Worm (Caenorhabditis elegans) whole organism, L2 larva: ENCODE results near the gene Y45F10C.6.

Experiments
- C34F6.9 ChIP-seq: fragments of 150-350 bp; optimal IDR thresholded peaks from 2 replicates; lab custom pipeline; 2014; ENCODE audit warnings: missing biosample characterization, missing genetic modification characterization
- F13H6.1 ChIP-seq: sonication (generic microtip); optimal IDR thresholded peaks from 2 replicates; lab custom pipeline; 2016; ENCODE audit warnings: missing genetic modification characterization, missing compliant biosample characterization
- Y55F3AM.14 ChIP-seq: fragments of 200-800 bp; sonication (Bioruptor generic); optimal IDR thresholded peaks from 2 replicates; lab custom pipeline; 2018; ENCODE audit warnings: mild to moderate bottlenecking, missing genetic modification characterization, missing compliant biosample characterization
- aly-2 ChIP-seq: fragments of 150-350 bp; optimal IDR thresholded peaks from 2 replicates; lab custom pipeline; 2014; ENCODE audit warnings: missing biosample characterization, missing genetic modification characterization
- ama-1 ChIP-seq: fragments of 150-350 bp; optimal IDR thresholded peaks from 2 replicates; lab custom pipeline; 2018; ENCODE audit warnings: inconsistent platforms
- blmp-1 ChIP-seq: sonication (generic microtip); optimal IDR thresholded peaks from 2 replicates; lab custom pipeline; 2017; ENCODE audit warnings: missing genetic modification characterization, mild to moderate bottlenecking, missing compliant biosample characterization, antibody characterized with exemption, moderate library complexity; ENCODE audit not compliant: insufficient read depth
- ceh-16 ChIP-seq: fragments of 150-350 bp; optimal IDR thresholded peaks from 2 replicates; lab custom pipeline; 2014; ENCODE audit warnings: missing biosample characterization, missing genetic modification characterization
- crh-2 ChIP-seq: sonication (generic microtip); optimal IDR thresholded peaks from 2 replicates; lab custom pipeline; 2017; ENCODE audit warnings: missing biosample characterization, missing genetic modification characterization
- dmd-4 ChIP-seq: sonication (generic microtip); optimal IDR thresholded peaks from 2 replicates; lab custom pipeline; 2017; ENCODE audit warnings: missing biosample characterization, missing genetic modification characterization
- egl-27 ChIP-seq: sonication (generic microtip); optimal IDR thresholded peaks from 3 replicates; lab custom pipeline; 2017; ENCODE audit warnings: missing biosample characterization, missing genetic modification reagents, missing genetic modification characterization
- elt-3 ChIP-seq: sonication (generic microtip); optimal IDR thresholded peaks from 2 replicates; lab custom pipeline; 2017; ENCODE audit warnings: missing biosample characterization, missing genetic modification characterization
- fos-1 ChIP-seq: fragments of 150-350 bp; optimal IDR thresholded peaks from 2 replicates; lab custom pipeline; 2014; ENCODE audit warnings: missing biosample characterization, missing genetic modification characterization
- gmeb-1 ChIP-seq: fragments of 150-350 bp; optimal IDR thresholded peaks from 2 replicates; lab custom pipeline; 2014; ENCODE audit warnings: missing biosample characterization, missing genetic modification characterization
- lin-13 ChIP-seq: fragments of 150-350 bp; optimal IDR thresholded peaks from 2 replicates; lab custom pipeline; 2014; ENCODE audit warnings: missing biosample characterization, missing genetic modification reagents, missing genetic modification characterization
- lin-39 ChIP-seq: fragments of 150-350 bp; optimal IDR thresholded peaks from 2 replicates; lab custom pipeline; 2014; ENCODE audit warnings: missing biosample characterization, missing genetic modification reagents, missing genetic modification characterization
- lsy-2 ChIP-seq, 2 experiments: fragments of 150-350 bp in 1 of 2; sonication (generic microtip) in 1 of 2; optimal IDR thresholded peaks; 2 replicates each; lab custom pipeline; 2014 to 2017; ENCODE audit warnings: missing biosample characterization in 2 of 2, missing genetic modification characterization in 2 of 2
- mab-5 ChIP-seq: fragments of 150-350 bp; optimal IDR thresholded peaks from 2 replicates; lab custom pipeline; 2014; ENCODE audit warnings: missing biosample characterization, missing genetic modification characterization
- mbf-1 ChIP-seq: sonication (generic microtip); optimal IDR thresholded peaks from 2 replicates; lab custom pipeline; 2017; ENCODE audit warnings: missing biosample characterization, missing genetic modification characterization
- nhr-11 ChIP-seq: fragments of 150-350 bp; optimal IDR thresholded peaks from 2 replicates; lab custom pipeline; 2014; ENCODE audit warnings: missing biosample characterization, missing genetic modification characterization
- nhr-129 ChIP-seq: fragments of 150-350 bp; optimal IDR thresholded peaks from 2 replicates; lab custom pipeline; 2014; ENCODE audit warnings: missing biosample characterization, missing genetic modification characterization
- nhr-25 ChIP-seq: fragments of 150-350 bp; sonication (generic microtip); optimal IDR thresholded peaks from 3 replicates; lab custom pipeline; 2014; ENCODE audit warnings: missing biosample characterization, missing genetic modification characterization
- nhr-6 ChIP-seq: fragments of 150-350 bp; optimal IDR thresholded peaks from 2 replicates; lab custom pipeline; 2014; ENCODE audit warnings: missing biosample characterization, missing genetic modification characterization
- nhr-77 ChIP-seq: fragments of 150-350 bp; optimal IDR thresholded peaks from 2 replicates; lab custom pipeline; 2014; ENCODE audit warnings: missing biosample characterization, missing genetic modification characterization
- skn-1 ChIP-seq: sonication (generic microtip); optimal IDR thresholded peaks from 2 replicates; lab custom pipeline; 2017; ENCODE audit warnings: missing biosample characterization, missing genetic modification characterization
- sma-9 ChIP-seq, 2 experiments: fragments of 150-350 bp in 1 of 2; sonication (generic microtip) in 1 of 2; optimal IDR thresholded peaks; 2 replicates each; lab custom pipeline; 2014 to 2016; ENCODE audit warnings: missing genetic modification characterization in 2 of 2, mild to moderate bottlenecking in 1 of 2, missing biosample characterization in 1 of 2, missing compliant biosample characterization in 1 of 2, missing genetic modification reagents in 1 of 2, moderate library complexity in 1 of 2
- snpc-4 ChIP-seq: fragments of 150-350 bp; optimal IDR thresholded peaks from 2 replicates; lab custom pipeline; 2014; ENCODE audit warnings: missing biosample characterization, missing genetic modification characterization
- unc-39 ChIP-seq: fragments of 150-350 bp; optimal IDR thresholded peaks from 2 replicates; lab custom pipeline; 2014; ENCODE audit warnings: missing biosample characterization, missing genetic modification characterization
- unc-55 ChIP-seq: fragments of 150-350 bp; sonication (generic microtip); optimal IDR thresholded peaks from 3 replicates; lab custom pipeline; 2014; ENCODE audit warnings: missing biosample characterization, missing genetic modification reagents, missing genetic modification characterization
- unc-62 ChIP-seq: fragments of 150-350 bp; optimal IDR thresholded peaks from 2 replicates; lab custom pipeline; 2014; ENCODE audit warnings: missing biosample characterization, missing genetic modification reagents, missing genetic modification characterization
- zag-1 ChIP-seq: fragments of 150-350 bp; optimal IDR thresholded peaks from 2 replicates; lab custom pipeline; 2014; ENCODE audit warnings: missing biosample characterization, missing genetic modification characterization
- ztf-1 ChIP-seq: fragments of 200-800 bp; sonication (Bioruptor generic); conservative IDR thresholded peaks from 2 replicates; pipeline ENCODE4 v1.3.6; 2022; ENCODE audit warnings: missing genetic modification characterization, missing compliant biosample characterization
- ztf-4 ChIP-seq: fragments of 150-350 bp; optimal IDR thresholded peaks from 2 replicates; lab custom pipeline; 2014; ENCODE audit warnings: missing biosample characterization, missing genetic modification characterization

Y45F10C.6 gene

DNA sequence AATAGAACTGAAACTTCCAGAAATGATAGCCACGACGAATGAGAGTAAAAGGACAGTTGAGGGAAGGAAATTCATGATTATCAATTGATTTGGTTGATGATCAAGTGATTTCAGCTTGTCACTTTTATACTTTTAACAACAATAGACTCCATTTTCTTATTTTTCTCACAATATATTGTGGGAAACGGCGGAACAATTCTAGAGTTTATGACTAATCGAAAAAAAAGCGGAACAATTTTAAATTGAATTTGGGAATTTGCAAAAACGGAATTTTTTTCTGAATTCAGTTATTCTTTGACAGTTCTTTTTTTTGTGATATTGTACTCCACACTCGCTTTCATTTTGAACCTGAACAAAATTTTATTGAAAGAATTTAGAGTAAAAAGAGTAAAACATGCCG lies 12.0 kb downstream of the Y45F10C.6 start, which contains the start of gene Y45F10C.4:
TSS of gene Y45F10C.4 (minus strand) at position 101 of the 400 bp plus-strand sequence.
- no peak for TF ChIP-seq F13H6.1 (tag; lab: Kevin White, UChicago)
- TF ChIP-seq blmp-1 (tag; lab: Kevin White, UChicago) = no peak
- no peak for TF ChIP-seq lin-39 (tag; lab: Kevin White, UChicago)
- no peak for TF ChIP-seq mab-5 (tag; lab: Kevin White, UChicago)
- TF ChIP-seq nhr-77 = no peak
- TF ChIP-seq ztf-1 (GFP tag; lab: Robert Waterston, UW) = no peak
- no peak for TF ChIP-seq fos-1
- no peak for TF ChIP-seq zag-1 (tag; lab: Kevin White, UChicago)
- TF ChIP-seq unc-39 (tag; lab: Kevin White, UChicago) = no peak
- TF ChIP-seq Y55F3AM.14 = no peak
- TF ChIP-seq snpc-4 (tag; lab: Kevin White, UChicago) = no peak
- no peak for TF ChIP-seq gmeb-1
- TF ChIP-seq C34F6.9 = no peak
- TF ChIP-seq skn-1 = no peak
- TF ChIP-seq dmd-4 (tag; lab: Kevin White, UChicago) = no peak
- TF ChIP-seq, all 48 proteins: peak for 0

DNA sequence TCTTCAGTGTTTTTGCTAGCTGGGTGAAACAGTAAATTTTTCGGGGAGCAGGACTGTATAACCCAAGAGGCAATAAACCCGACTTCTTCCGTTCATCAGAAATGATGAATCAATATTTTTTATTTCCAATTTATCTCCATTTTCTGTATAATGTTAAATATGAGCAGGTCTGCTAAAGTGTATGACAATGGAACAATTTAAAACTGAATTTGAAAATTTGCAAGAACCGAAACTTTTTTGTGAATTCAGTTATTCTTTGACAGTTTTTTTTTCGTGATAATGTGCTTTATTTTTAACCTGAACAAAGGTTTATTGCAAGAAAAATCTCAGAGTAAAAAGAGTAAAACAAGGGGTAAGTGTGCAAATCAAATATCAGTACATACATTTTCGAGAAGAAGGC lies 12.9 kb downstream of the Y45F10C.6 start:
- TF ChIP-seq lsy-2 (tag; optimal IDR thresholded peaks at IDR 0.05; lab: Kevin White, UChicago) (no peak), nhr-11 (tag; lab: Kevin White, UChicago) (no peak), F13H6.1 (tag; lab: Kevin White, UChicago) (no peak), elt-3 (tag; lab: Kevin White, UChicago) (no peak), mbf-1 (tag; lab: Kevin White, UChicago) (no peak), nhr-6 (no peak), ztf-4 (no peak), blmp-1 (tag; lab: Kevin White, UChicago) (no peak), unc-55 (GFP tag; lab: Kevin White, UChicago) (no peak)

DNA sequence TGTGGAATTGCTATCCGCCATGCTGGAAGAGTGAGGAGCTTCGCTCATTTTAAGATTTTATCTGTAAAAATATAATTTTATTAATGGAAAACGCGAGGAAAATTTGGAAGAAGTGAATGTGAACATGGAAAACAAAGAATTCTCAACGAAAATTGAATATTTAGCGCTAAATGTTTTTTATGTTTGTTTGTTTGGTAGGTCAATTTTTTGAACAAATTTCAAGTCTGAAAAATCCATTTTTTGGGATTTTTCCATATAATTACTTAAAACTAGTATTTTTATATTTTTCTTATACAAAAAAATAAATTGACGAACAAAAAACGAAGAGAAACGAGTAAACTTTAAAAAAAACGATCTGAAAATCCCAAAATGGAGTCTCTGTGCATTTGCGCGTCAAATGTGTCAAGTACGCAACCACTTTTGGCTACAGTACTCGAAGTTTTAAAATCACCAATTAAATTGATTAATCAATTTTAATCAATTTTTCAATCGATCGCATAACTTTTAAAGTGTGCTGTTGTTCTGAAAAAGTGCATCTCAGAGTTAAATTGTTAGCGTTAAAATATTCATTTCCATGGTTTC lies 14.8 kb downstream of the Y45F10C.6 start, which contains the start of gene fbxa-215:
TSS of gene fbxa-215 (minus strand) at position 61 of the 582 bp plus-strand sequence.
- no peak for TF ChIP-seq dmd-4 (tag; lab: Kevin White, UChicago)
- no peak for TF ChIP-seq F13H6.1 (tag; lab: Kevin White, UChicago)
- TF ChIP-seq unc-62 (GFP tag; lab: Kevin White, UChicago) = no peak
- no peak for TF ChIP-seq crh-2 (tag; lab: Kevin White, UChicago)
- no peak for TF ChIP-seq aly-2 (tag; lab: Kevin White, UChicago)
- TF ChIP-seq unc-55 (GFP tag; lab: Kevin White, UChicago) = no peak
- TF ChIP-seq nhr-129 = no peak
- no peak for TF ChIP-seq lin-13 (GFP tag; lab: Kevin White, UChicago)
- no peak for TF ChIP-seq nhr-25 (tag; lab: Kevin White, UChicago)
- no peak for TF ChIP-seq sma-9 (GFP tag; optimal IDR thresholded peaks at IDR 0.05; lab: Kevin White, UChicago)
- TF ChIP-seq sma-9 (tag; optimal IDR thresholded peaks at IDR 0.05; lab: Kevin White, UChicago) = no peak

DNA sequence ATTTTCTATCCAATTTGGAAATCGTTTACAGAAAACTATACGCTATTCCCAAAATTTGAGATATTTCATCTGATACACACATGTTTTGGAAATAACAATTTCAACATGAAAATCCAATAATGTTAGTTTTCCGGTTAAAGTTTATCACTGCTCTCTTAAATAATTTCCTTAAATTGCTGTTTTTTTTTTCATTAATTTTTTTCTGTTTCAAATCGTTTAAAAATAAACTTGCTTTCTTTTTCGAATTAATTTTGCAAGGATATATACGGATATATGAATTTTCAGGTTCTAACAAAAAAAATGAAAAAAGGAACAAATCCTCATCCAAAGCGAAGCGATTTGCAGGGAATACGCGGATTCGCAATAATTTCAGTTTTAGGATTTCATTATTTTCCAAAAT lies 21.4 kb downstream of the Y45F10C.6 start, which contains the start of gene oac-48:
TSS of gene oac-48 (plus strand) at position 301 of the 400 bp plus-strand sequence.
- TF ChIP-seq egl-27 (no peak), mbf-1 (tag; lab: Kevin White, UChicago) (no peak), nhr-25 (tag; lab: Kevin White, UChicago) (no peak), snpc-4 (tag; lab: Kevin White, UChicago) (no peak), ama-1 (no peak)

DNA sequence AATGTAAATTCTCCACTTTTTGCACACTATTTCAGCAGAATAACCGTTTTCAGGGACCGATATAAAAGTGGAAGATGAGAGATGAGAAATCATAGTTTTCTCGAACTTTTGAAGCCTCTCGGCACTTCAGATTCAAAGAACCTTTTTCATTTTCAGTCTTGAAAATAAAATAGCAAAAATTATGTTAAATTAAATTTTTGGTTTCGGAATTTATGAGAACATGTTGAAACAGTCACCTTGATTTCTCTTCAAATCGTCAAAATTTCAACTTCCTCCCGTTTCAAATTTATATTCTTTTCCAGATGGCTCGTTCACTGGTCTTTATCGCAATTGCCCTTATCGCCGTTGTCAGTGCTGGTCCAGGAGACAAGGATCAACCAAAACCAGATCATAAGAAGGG lies 26.5 kb downstream of the Y45F10C.6 start, which contains the start of gene srlf-26:
TSS of gene srlf-26 (plus strand) at position 301 of the 400 bp plus-strand sequence.
- no peak for TF ChIP-seq snpc-4 (tag; lab: Kevin White, UChicago)
- TF ChIP-seq skn-1 = no peak
- no peak for TF ChIP-seq nhr-6
- no peak for TF ChIP-seq unc-55 (GFP tag; lab: Kevin White, UChicago)
- no peak for TF ChIP-seq ceh-16 (tag; lab: Kevin White, UChicago)
- TF ChIP-seq, all 48 proteins: peak for 0
